Worm (Caenorhabditis elegans) whole organism, young adult: ENCODE results near the gene F13D12.10.
"Not testable (repeated sequence)": the region's sequence is repeated elsewhere in the genome, so short reads cannot be mapped to it uniquely, and the experiment has no call there.

Experiments used
- C17E4.6 ChIP-seq: fragments of 200-800 bp; sonication (Bioruptor generic); IDR thresholded peaks from 2 replicates; pipeline ENCODE4 v1.3.6; 2022; ENCODE audit warnings: missing genetic modification reagents, missing genetic modification characterization, missing compliant biosample characterization
- cebp-1 ChIP-seq, 2 experiments: fragments of 200-800 bp in 1 of 2; sonication (Bioruptor generic) in 1 of 2; sonication (generic microtip) in 1 of 2; IDR thresholded peaks in 1 of 2; optimal IDR thresholded peaks in 1 of 2; 2 replicates each; pipeline versions ENCODE4 v1.3.6 to Lab custom; 2017 to 2022; ENCODE audit warnings: missing compliant biosample characterization in 2 of 2, missing genetic modification characterization in 2 of 2, mild to moderate bottlenecking in 1 of 2, missing genetic modification reagents in 1 of 2, moderate library complexity in 1 of 2
- efl-1 ChIP-seq: fragments of 150-350 bp; optimal IDR thresholded peaks from 2 replicates; lab custom pipeline; 2014; ENCODE audit warnings: missing biosample characterization, missing genetic modification reagents, missing genetic modification characterization
- pha-4 ChIP-seq: fragments of 150-350 bp; sonication (generic microtip); optimal IDR thresholded peaks from 2 replicates; lab custom pipeline; 2014; ENCODE audit warnings: missing biosample characterization, missing genetic modification reagents, missing genetic modification characterization
- rpc-1 ChIP-seq, 2 experiments: fragments of 150-350 bp in 1 of 2; sonication (generic microtip) in 1 of 2; optimal IDR thresholded peaks; 2 replicates each; lab custom pipeline; 2014 to 2018; ENCODE audit warnings: missing biosample characterization in 1 of 2, missing genetic modification characterization in 1 of 2, missing genetic modification reagents in 1 of 2, missing genotype in 1 of 2
- snpc-3.4 ChIP-seq: sonication (generic microtip); optimal IDR thresholded peaks from 2 replicates; lab custom pipeline; 2017; ENCODE audit warnings: missing genetic modification characterization, mild to moderate bottlenecking, missing compliant biosample characterization, antibody characterized with exemption, moderate library complexity, missing genotype, missing genetic modification reagents
- zfh-2 ChIP-seq: fragments of 200-800 bp; sonication (Bioruptor generic); conservative IDR thresholded peaks from 2 replicates; pipeline ENCODE4 v1.3.6; 2022; ENCODE audit warnings: missing genetic modification reagents, missing genetic modification characterization, missing compliant biosample characterization

DNA sequence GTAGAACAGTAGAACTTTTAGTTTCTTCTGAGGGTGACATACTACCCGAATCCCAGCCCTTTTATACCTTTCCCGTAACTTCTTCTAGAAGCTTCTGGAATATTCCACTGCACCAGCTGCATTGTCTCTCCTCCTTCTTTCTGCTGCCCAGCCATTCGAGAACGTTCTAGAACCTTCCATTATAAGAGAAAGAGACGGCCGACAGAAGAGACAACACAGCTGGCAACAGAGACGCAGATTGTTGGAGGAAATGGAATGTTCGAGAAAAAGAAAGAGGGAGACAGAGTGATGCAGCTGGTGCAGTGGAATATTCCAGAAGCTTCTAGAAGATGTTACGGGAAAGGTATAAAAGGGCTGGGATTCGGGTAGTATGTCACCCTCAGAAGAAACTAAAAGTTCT lies 45.7 kb downstream of the F13D12.10 start, which contains the start of the genes F44E5.4 and F44E5.5:
- peak; percentile 89 for TF ChIP-seq cebp-1 (GFP tag; IDR thresholded peaks at IDR 0.05; lab: Robert Waterston, UW)
- peak; percentile 80 for TF ChIP-seq cebp-1 (tag; optimal IDR thresholded peaks at IDR 0.05; lab: Kevin White, UChicago)
- peak; percentile 97 for TF ChIP-seq C17E4.6 (GFP tag; lab: Robert Waterston, UW)
- TF ChIP-seq rpc-1 (optimal IDR thresholded peaks at IDR 0.05; lab: Kevin White, UChicago), result peak; percentile 100
- TF ChIP-seq rpc-1 (tag; optimal IDR thresholded peaks at IDR 0.05; lab: Kevin White, UChicago); snpc-3.4 (tag; lab: Kevin White, UChicago); pha-4 (tag; lab: Kevin White, UChicago); efl-1 (GFP tag; lab: Kevin White, UChicago): not testable (repeated sequence)
- peak; percentile 79 for TF ChIP-seq zfh-2 (GFP tag; lab: Robert Waterston, UW)
